Fruit fly (Drosophila melanogaster) whole organism, embryonic: ENCODE data around the gene CG6287.

Experiments used
- Aef1 ChIP-seq: fragments of 200-800 bp; sonication (Bioruptor generic); IDR thresholded peaks from 3 replicates; pipeline ENCODE4 v1.3.6; 2022; ENCODE audit warnings: missing biosample characterization, missing genetic modification characterization
- CG10267 ChIP-seq: fragments of 200-800 bp; sonication (Bioruptor generic); optimal IDR thresholded peaks from 2 replicates; lab custom pipeline; 2018; ENCODE audit warnings: missing biosample characterization, mild to moderate bottlenecking, missing genetic modification characterization, moderate library complexity
- CG10321 ChIP-seq: fragments of 200-800 bp; sonication (Bioruptor generic); IDR thresholded peaks from 2 replicates; pipeline ENCODE4 v1.3.6; 2022; ENCODE audit warnings: missing biosample characterization, missing genetic modification characterization
- CG10431 ChIP-seq: fragments of 200-800 bp; sonication (Bioruptor generic); optimal IDR thresholded peaks from 3 replicates; lab custom pipeline; 2018; ENCODE audit warnings: missing biosample characterization, mild to moderate bottlenecking, missing genetic modification characterization
- CG11247 ChIP-seq: fragments of 200-800 bp; sonication (Bioruptor generic); IDR thresholded peaks from 2 replicates; pipeline ENCODE4 v1.3.6; 2022; ENCODE audit warnings: missing biosample characterization, missing genetic modification characterization
- CG12744 ChIP-seq: fragments of 200-800 bp; sonication (Bioruptor generic); optimal IDR thresholded peaks from 2 replicates; lab custom pipeline; 2016; ENCODE audit warnings: missing biosample characterization, missing genetic modification characterization
- CG12769 ChIP-seq: fragments of 200-800 bp; sonication (Bioruptor generic); optimal IDR thresholded peaks from 2 replicates; lab custom pipeline; 2019; ENCODE audit warnings: missing biosample characterization, mild to moderate bottlenecking, missing genetic modification characterization, moderate library complexity
- CG14050 ChIP-seq: fragments of 200-800 bp; sonication (Bioruptor generic); IDR thresholded peaks from 3 replicates; pipeline ENCODE4 v1.3.6; 2022; ENCODE audit warnings: missing biosample characterization, missing genetic modification characterization
- CG14860 ChIP-seq: fragments of 200-800 bp; sonication (Bioruptor generic); IDR thresholded peaks from 3 replicates; pipeline ENCODE4 v1.3.6; 2022; ENCODE audit warnings: missing biosample characterization, missing genetic modification characterization; ENCODE audit not compliant: partially characterized antibody
- CG15073 ChIP-seq: fragments of 200-800 bp; sonication (Bioruptor generic); optimal IDR thresholded peaks from 2 replicates; lab custom pipeline; 2016; ENCODE audit warnings: missing biosample characterization, missing genetic modification characterization
- CG17568 ChIP-seq: fragments of 200-800 bp; sonication (Bioruptor generic); optimal IDR thresholded peaks from 2 replicates; lab custom pipeline; 2018; ENCODE audit warnings: missing biosample characterization, mild to moderate bottlenecking, missing genetic modification characterization, moderate library complexity
- CG17802 ChIP-seq: fragments of 200-800 bp; sonication (Bioruptor generic); optimal IDR thresholded peaks from 2 replicates; lab custom pipeline; 2018; ENCODE audit warnings: missing biosample characterization, mild to moderate bottlenecking, missing genetic modification characterization, moderate library complexity
- CG3726 ChIP-seq: fragments of 200-800 bp; sonication (Bioruptor generic); IDR thresholded peaks from 3 replicates; pipeline ENCODE4, ENCODE4 v1.3.6; 2022; ENCODE audit warnings: missing biosample characterization, missing genetic modification characterization
- CG6175 ChIP-seq: fragments of 200-800 bp; sonication (Bioruptor generic); IDR thresholded peaks from 3 replicates; pipeline ENCODE4 v1.3.6; 2022; ENCODE audit warnings: missing biosample characterization, missing genetic modification characterization
- CG6254 ChIP-seq: fragments of 200-800 bp; sonication (Bioruptor generic); optimal IDR thresholded peaks from 3 replicates; lab custom pipeline; 2017; ENCODE audit warnings: mild to moderate bottlenecking, missing biosample characterization, missing genetic modification reagents, missing genetic modification characterization
- CG7786 ChIP-seq: fragments of 200-800 bp; sonication (Bioruptor generic); optimal IDR thresholded peaks from 2 replicates; lab custom pipeline; 2016; ENCODE audit warnings: missing biosample characterization, missing genetic modification characterization
- CG8388 ChIP-seq: fragments of 200-800 bp; sonication (Bioruptor generic); optimal IDR thresholded peaks from 2 replicates; lab custom pipeline; 2019; ENCODE audit warnings: missing biosample characterization, mild to moderate bottlenecking, missing genetic modification characterization, moderate library complexity
- CG9437 ChIP-seq: fragments of 200-800 bp; sonication (Bioruptor generic); optimal IDR thresholded peaks from 2 replicates; lab custom pipeline; 2018; ENCODE audit warnings: missing biosample characterization, mild to moderate bottlenecking, missing genetic modification characterization
- CG9609 ChIP-seq: fragments of 200-800 bp; sonication (Bioruptor generic); optimal IDR thresholded peaks from 3 replicates; lab custom pipeline; 2016; ENCODE audit warnings: missing biosample characterization, missing genetic modification characterization
- E2f2 ChIP-seq: fragments of 200-800 bp; sonication (Bioruptor generic); IDR thresholded peaks from 2 replicates; pipeline ENCODE4 v1.3.6; 2022; ENCODE audit warnings: missing biosample characterization, missing genetic modification characterization
- Eip74EF ChIP-seq, 2 experiments: fragments of 200-800 bp in 1 of 2; fragments of >200 bp in 1 of 2; sonication (Bioruptor generic) in 1 of 2; optimal IDR thresholded peaks; 2 replicates each; lab custom pipeline; 2017 to 2019; ENCODE audit warnings: missing biosample characterization in 2 of 2, missing genetic modification characterization in 2 of 2, mild to moderate bottlenecking in 1 of 2, moderate library complexity in 1 of 2
- Ets65A ChIP-seq: fragments of 200-800 bp; sonication (Bioruptor generic); peaks from one replicate; lab custom pipeline; 2016; ENCODE audit warnings: missing biosample characterization, missing genetic modification characterization
- Hmr ChIP-seq: fragments of 200-800 bp; sonication (Bioruptor generic); optimal IDR thresholded peaks from 3 replicates; lab custom pipeline; 2017; ENCODE audit warnings: mild to moderate bottlenecking, missing biosample characterization, missing genetic modification reagents, missing genetic modification characterization
- Hr78 ChIP-seq, 2 experiments: fragments of 200-800 bp in 1 of 2; fragments of >200 bp in 1 of 2; sonication (Bioruptor generic) in 1 of 2; optimal IDR thresholded peaks; 2 replicates each; lab custom pipeline; 2017 to 2019; ENCODE audit warnings: missing biosample characterization in 2 of 2, missing genetic modification characterization in 2 of 2, mild to moderate bottlenecking in 1 of 2, moderate library complexity in 1 of 2
- MBD-R2 ChIP-seq: fragments of 200-800 bp; sonication (Bioruptor generic); IDR thresholded peaks from 2 replicates; pipeline ENCODE4 v1.3.6; 2022; ENCODE audit warnings: missing biosample characterization, missing genetic modification characterization
- Max ChIP-seq: fragments of 200-800 bp; sonication (Bioruptor generic); optimal IDR thresholded peaks from 2 replicates; lab custom pipeline; 2016; ENCODE audit warnings: missing biosample characterization, mild to moderate bottlenecking, missing genetic modification characterization
- Myb ChIP-seq: fragments of 200-800 bp; sonication (Bioruptor generic); optimal IDR thresholded peaks from 2 replicates; lab custom pipeline; 2016; ENCODE audit warnings: missing biosample characterization, missing genetic modification characterization
- NC2β ChIP-seq: fragments of 200-800 bp; sonication (Bioruptor generic); optimal IDR thresholded peaks from 2 replicates; lab custom pipeline; 2016; ENCODE audit warnings: missing biosample characterization, missing genetic modification characterization
- Neu2 ChIP-seq: fragments of 200-800 bp; sonication (Bioruptor generic); optimal IDR thresholded peaks from 3 replicates; lab custom pipeline; 2016; ENCODE audit warnings: missing biosample characterization, missing genetic modification characterization, borderline replicate concordance
- Poxn ChIP-seq: fragments of 200-800 bp; sonication (Bioruptor generic); IDR thresholded peaks from 2 replicates; pipeline ENCODE4 v1.3.6; 2022; ENCODE audit warnings: missing biosample characterization, missing genetic modification characterization
- Scr ChIP-seq: fragments of 200-800 bp; sonication (Bioruptor generic); IDR thresholded peaks from 2 replicates; pipeline ENCODE4 v1.3.6; 2022; ENCODE audit warnings: missing biosample characterization, missing genetic modification characterization; ENCODE audit not compliant: partially characterized antibody
- Side ChIP-seq: fragments of 200-800 bp; sonication (Bioruptor generic); optimal IDR thresholded peaks from 2 replicates; lab custom pipeline; 2016; ENCODE audit warnings: missing biosample characterization, missing genetic modification characterization
- Sox102F ChIP-seq: fragments of 200-800 bp; sonication (Bioruptor generic); optimal IDR thresholded peaks from 2 replicates; lab custom pipeline; 2018; ENCODE audit warnings: missing biosample characterization, mild to moderate bottlenecking, missing genetic modification characterization, moderate library complexity
- Ssrp ChIP-seq: fragments of 200-800 bp; sonication (Bioruptor generic); optimal IDR thresholded peaks from 2 replicates; lab custom pipeline; 2018; ENCODE audit warnings: missing biosample characterization, mild to moderate bottlenecking, missing genetic modification characterization, moderate library complexity
- Tbp ChIP-seq: fragments of >200 bp; optimal IDR thresholded peaks from 2 replicates; lab custom pipeline; 2018; ENCODE audit warnings: missing biosample characterization, missing genetic modification characterization
- amos ChIP-seq: fragments of 200-800 bp; sonication (Bioruptor generic); IDR thresholded peaks from 2 replicates; pipeline ENCODE4 v1.3.6; 2022; ENCODE audit warnings: missing biosample characterization, missing genetic modification characterization; ENCODE audit not compliant: partially characterized antibody
- bowl ChIP-seq: fragments of 200-800 bp; sonication (Bioruptor generic); IDR thresholded peaks from 2 replicates; pipeline ENCODE4 v1.3.6; 2022; ENCODE audit warnings: missing biosample characterization, missing genetic modification characterization
- cato ChIP-seq: fragments of 200-800 bp; sonication (Bioruptor generic); optimal IDR thresholded peaks from 2 replicates; lab custom pipeline; 2016; ENCODE audit warnings: missing biosample characterization, missing genetic modification characterization, borderline replicate concordance
- chinmo ChIP-seq: fragments of 200-800 bp; sonication (Bioruptor generic); IDR thresholded peaks from 4 replicates; pipeline ENCODE4 v1.3.6; 2022; ENCODE audit warnings: missing biosample characterization, missing genetic modification characterization; ENCODE audit not compliant: partially characterized antibody
- corto ChIP-seq: fragments of 200-800 bp; sonication (Bioruptor generic); optimal IDR thresholded peaks from 2 replicates; lab custom pipeline; 2016; ENCODE audit warnings: missing biosample characterization, mild to moderate bottlenecking, missing genetic modification characterization, moderate library complexity
- dati ChIP-seq: fragments of 200-800 bp; sonication (Bioruptor generic); IDR thresholded peaks from 2 replicates; pipeline ENCODE4 v1.3.6; 2022; ENCODE audit warnings: missing biosample characterization, missing genetic modification characterization
- ind ChIP-seq: fragments of 200-800 bp; sonication (Bioruptor generic); optimal IDR thresholded peaks from 3 replicates; lab custom pipeline; 2016; ENCODE audit warnings: missing biosample characterization, missing genetic modification characterization
- ken ChIP-seq: fragments of 200-800 bp; sonication (Bioruptor generic); IDR thresholded peaks from 3 replicates; pipeline ENCODE4 v1.3.6; 2022; ENCODE audit warnings: missing biosample characterization, missing genetic modification characterization
- otp ChIP-seq: fragments of 200-800 bp; sonication (Bioruptor generic); IDR thresholded peaks from 3 replicates; pipeline ENCODE4, ENCODE4 v1.3.6; 2022; ENCODE audit warnings: missing biosample characterization, missing genetic modification characterization
- pan ChIP-seq, 4 experiments: fragments of >200 bp in 3 of 4; fragments of 200-800 bp in 1 of 4; sonication (Bioruptor generic) in 1 of 4; optimal IDR thresholded peaks in 3 of 4; IDR thresholded peaks in 1 of 4; 2 replicates each; pipeline versions ENCODE4 v1.3.6 to Lab custom; 2017 to 2022; ENCODE audit warnings: missing biosample characterization in 2 of 4, missing genetic modification characterization in 2 of 4, mixed read lengths in 1 of 4
- peb ChIP-seq: fragments of 200-800 bp; sonication (Bioruptor generic); IDR thresholded peaks from 2 replicates; pipeline ENCODE4 v1.3.6; 2022; ENCODE audit warnings: missing biosample characterization, missing genetic modification characterization
- rib ChIP-seq: fragments of 200-800 bp; sonication (Bioruptor generic); IDR thresholded peaks from 2 replicates; pipeline ENCODE4 v1.3.6; 2022; ENCODE audit warnings: missing biosample characterization, missing genetic modification characterization
- sim ChIP-seq: fragments of 200-800 bp; sonication (Bioruptor generic); IDR thresholded peaks from 2 replicates; pipeline ENCODE4 v1.3.6; 2022; ENCODE audit warnings: missing biosample characterization, missing genetic modification characterization
- sisA ChIP-seq: fragments of 200-800 bp; sonication (Bioruptor generic); IDR thresholded peaks from 2 replicates; pipeline ENCODE4 v1.3.6; 2022; ENCODE audit warnings: missing biosample characterization, missing genetic modification characterization
- tup ChIP-seq: fragments of 200-800 bp; sonication (Bioruptor generic); optimal IDR thresholded peaks from 2 replicates; lab custom pipeline; 2016; ENCODE audit warnings: missing biosample characterization, mild to moderate bottlenecking, missing genetic modification characterization, moderate library complexity
- z ChIP-seq: fragments of 200-800 bp; sonication (Bioruptor generic); IDR thresholded peaks from 3 replicates; pipeline ENCODE4 v1.3.6; 2022; ENCODE audit warnings: missing biosample characterization, missing genetic modification characterization

Gene CG6287

DNA sequence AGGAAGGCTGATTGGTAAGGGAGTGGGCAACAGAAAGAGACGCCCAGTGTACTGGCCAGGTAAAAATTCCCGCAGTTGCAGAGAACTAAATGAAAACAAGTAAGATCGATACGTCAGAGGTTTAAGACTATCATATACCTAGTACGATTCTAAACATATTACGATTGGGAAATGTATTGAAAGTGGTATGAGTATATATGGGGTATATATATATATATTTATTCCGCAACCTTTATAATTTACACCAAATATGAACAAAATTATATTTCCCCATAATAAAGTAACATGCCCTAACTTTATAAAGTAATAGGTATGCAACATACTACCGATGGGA, 33.6 kb upstream of the CG6287 start (continued):
- no peak for TF ChIP-seq Poxn (GFP tag; lab: Robert Waterston, UW)
- TF ChIP-seq Hr78 (GFP tag; optimal IDR thresholded peaks at IDR 0.05; lab: Kevin White, UChicago) = no peak
- TF ChIP-seq CG9437 (GFP tag; lab: Kevin White, UChicago) = no peak
- peak; percentile 67; the same call in 2 of the 3 replicates for TF ChIP-seq otp (GFP tag; lab: Robert Waterston, UW)
- no peak for TF ChIP-seq amos (GFP tag; lab: Robert Waterston, UW)
- peak; percentile 27; the same call in 1 of the 2 replicates for TF ChIP-seq sisA (GFP tag; lab: Robert Waterston, UW)
- no peak for TF ChIP-seq CG7786 (GFP tag; lab: Kevin White, UChicago)
- no peak for TF ChIP-seq ken (GFP tag; lab: Robert Waterston, UW)
- no peak for TF ChIP-seq CG15073 (GFP tag; lab: Kevin White, UChicago)
- no peak for TF ChIP-seq CG14860 (GFP tag; lab: Robert Waterston, UW)
- TF ChIP-seq ind (GFP tag; lab: Kevin White, UChicago) = no peak
- no peak for TF ChIP-seq sim
- TF ChIP-seq CG17802 (tag; lab: Kevin White, UChicago) = no peak
- no peak for TF ChIP-seq cato (GFP tag; lab: Kevin White, UChicago)
- no peak for TF ChIP-seq CG17568 (GFP tag; lab: Kevin White, UChicago)
- no peak for TF ChIP-seq Scr (GFP tag; lab: Robert Waterston, UW)
- no peak for TF ChIP-seq corto (GFP tag; lab: Kevin White, UChicago)
- TF ChIP-seq bowl (GFP tag; lab: Robert Waterston, UW) = no peak
- peak; percentile 38 for TF ChIP-seq Sox102F
- peak; percentile 69 for TF ChIP-seq CG10267 (tag; lab: Kevin White, UChicago)
- no peak for TF ChIP-seq CG14050 (GFP tag; lab: Robert Waterston, UW)
- TF ChIP-seq E2f2 (GFP tag; lab: Robert Waterston, UW) = peak; percentile 17; the same call in 1 of the 2 replicates
- no peak for TF ChIP-seq CG6175
- TF ChIP-seq pan (optimal IDR thresholded peaks at IDR 0.05; lab: Kevin White, UChicago) = peak in 1 of 2 experiments; percentile 71
- peak; percentile 10 to 32 for TF ChIP-seq pan (GFP tag; optimal IDR thresholded peaks at IDR 0.05 in 1 of 2, IDR thresholded peaks at IDR 0.05 in 1 of 2)
- TF ChIP-seq CG10321 = no peak
- no peak for TF ChIP-seq CG9609 (GFP tag; lab: Kevin White, UChicago)
- TF ChIP-seq Tbp (GFP tag; lab: Kevin White, UChicago) = no peak
- no peak for TF ChIP-seq NC2β (GFP tag; lab: Kevin White, UChicago)
- no peak for TF ChIP-seq CG10431 (GFP tag; lab: Kevin White, UChicago)
- no peak for TF ChIP-seq MBD-R2 (GFP tag; lab: Robert Waterston, UW)
- TF ChIP-seq tup (GFP tag; lab: Kevin White, UChicago) = no peak
- no peak for TF ChIP-seq z
- TF ChIP-seq Neu2 (GFP tag; lab: Kevin White, UChicago) = no peak
- TF ChIP-seq Aef1 (GFP tag; lab: Robert Waterston, UW) = no peak
- TF ChIP-seq CG8388 (GFP tag; lab: Kevin White, UChicago) = peak; percentile 72
- no peak for TF ChIP-seq CG3726 (GFP tag; lab: Robert Waterston, UW)
- TF ChIP-seq CG12769 (tag; lab: Kevin White, UChicago) = no peak
- no peak for TF ChIP-seq Myb (GFP tag; lab: Kevin White, UChicago)
- TF ChIP-seq Hmr = no peak
- TF ChIP-seq peb (GFP tag; lab: Robert Waterston, UW) = peak; percentile 56; the same call in 1 of the 2 replicates
- TF ChIP-seq CG6254 (GFP tag; lab: Kevin White, UChicago) = peak; percentile 42
- TF ChIP-seq Side (GFP tag; lab: Kevin White, UChicago) = no peak
- TF ChIP-seq dati (GFP tag; lab: Robert Waterston, UW) = no peak
- TF ChIP-seq Eip74EF (GFP tag; optimal IDR thresholded peaks at IDR 0.05; lab: Kevin White, UChicago) = no peak
- no peak for TF ChIP-seq CG11247
- TF ChIP-seq chinmo (GFP tag; lab: Robert Waterston, UW) = no peak
- no peak for TF ChIP-seq CG12744
- TF ChIP-seq rib (GFP tag; lab: Robert Waterston, UW) = no peak
- TF ChIP-seq Max = no peak
- no peak for TF ChIP-seq Ets65A (GFP tag; lab: Kevin White, UChicago)
- TF ChIP-seq Ssrp (tag; lab: Kevin White, UChicago) = peak; percentile 66
